Fruit fly (Drosophila melanogaster) whole organism, pupa: ENCODE data around the gene CG7739.

Experiments used
- CG10348 ChIP-seq: fragments of 200-800 bp; sonication (Bioruptor generic); IDR thresholded peaks from 2 replicates; pipeline ENCODE4 v1.3.6; 2022; ENCODE audit warnings: missing biosample characterization, missing genetic modification characterization
- CG13204 ChIP-seq: fragments of 200-800 bp; sonication (Bioruptor generic); optimal IDR thresholded peaks from 2 replicates; lab custom pipeline; 2018; ENCODE audit warnings: missing biosample characterization, mild to moderate bottlenecking, missing genetic modification characterization, moderate library complexity
- CG14655 ChIP-seq: fragments of 200-800 bp; sonication (Bioruptor generic); optimal IDR thresholded peaks from 3 replicates; lab custom pipeline; 2017; ENCODE audit warnings: mild to moderate bottlenecking, missing biosample characterization, missing genetic modification reagents, missing genetic modification characterization
- CG32121 ChIP-seq: fragments of 200-800 bp; sonication (Bioruptor generic); IDR thresholded peaks from 2 replicates; pipeline ENCODE4 v1.3.6; 2022; ENCODE audit warnings: missing biosample characterization, missing genetic modification characterization
- CG4496 ChIP-seq: fragments of 200-800 bp; sonication (Bioruptor generic); IDR thresholded peaks from 3 replicates; pipeline ENCODE4 v1.3.6; 2022; ENCODE audit warnings: missing biosample characterization, missing genetic modification characterization
- CG9948 ChIP-seq: fragments of 200-800 bp; sonication (Bioruptor generic); optimal IDR thresholded peaks from 2 replicates; lab custom pipeline; 2018; ENCODE audit warnings: missing biosample characterization, mild to moderate bottlenecking, missing genetic modification characterization, moderate library complexity
- D1 ChIP-seq: fragments of 200-800 bp; sonication (Bioruptor generic); optimal IDR thresholded peaks from 2 replicates; lab custom pipeline; 2018; ENCODE audit warnings: missing biosample characterization, mild to moderate bottlenecking, missing genetic modification characterization, moderate library complexity
- EcR ChIP-seq: fragments of 200-800 bp; sonication (Bioruptor generic); optimal IDR thresholded peaks from 3 replicates; lab custom pipeline; 2019; ENCODE audit warnings: missing biosample characterization, missing genetic modification characterization, mild to moderate bottlenecking, moderate library complexity, missing genetic modification reagents
- Ets98B ChIP-seq: fragments of 200-800 bp; sonication (Bioruptor generic); IDR thresholded peaks from 2 replicates; pipeline ENCODE4 v1.3.6; 2022; ENCODE audit warnings: missing biosample characterization, missing genetic modification characterization
- Pif1A ChIP-seq: fragments of 200-800 bp; sonication (Bioruptor generic); optimal IDR thresholded peaks from 3 replicates; lab custom pipeline; 2016; ENCODE audit warnings: missing biosample characterization, missing genetic modification characterization
- Pif1B ChIP-seq: fragments of 200-800 bp; sonication (Bioruptor generic); optimal IDR thresholded peaks from 3 replicates; lab custom pipeline; 2016; ENCODE audit warnings: missing biosample characterization, missing genetic modification characterization
- Snoo ChIP-seq: fragments of 200-800 bp; sonication (Bioruptor generic); optimal IDR thresholded peaks from 3 replicates; lab custom pipeline; 2017; ENCODE audit warnings: missing biosample characterization, mild to moderate bottlenecking, missing genetic modification characterization, inconsistent platforms
- fd96Ca ChIP-seq: fragments of 200-800 bp; sonication (Bioruptor generic); IDR thresholded peaks from 3 replicates; pipeline ENCODE4 v1.3.6; 2022; ENCODE audit warnings: missing biosample characterization, missing genetic modification characterization

DNA sequence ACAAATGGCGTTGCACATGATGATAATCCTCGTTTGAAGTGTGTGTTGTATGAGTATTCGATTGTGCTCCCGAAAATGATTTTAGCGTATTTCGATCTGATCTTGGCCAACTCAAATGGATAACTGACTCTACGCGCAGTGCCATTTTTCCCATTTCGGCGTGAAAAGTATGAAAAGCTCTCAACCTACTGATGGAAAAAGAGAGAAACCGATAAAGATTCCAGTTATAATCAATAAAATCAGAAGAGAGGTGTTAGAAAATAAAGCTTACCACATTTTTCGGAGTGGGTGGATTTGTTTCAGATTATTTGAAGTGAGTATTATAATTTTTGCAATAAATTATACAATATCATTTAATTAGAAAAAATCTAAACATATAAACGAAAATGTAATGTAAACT is 43.4 kb downstream of the CG7739 start, which contains the start of gene mex1:
- TF ChIP-seq CG9948, result no peak
- TF ChIP-seq CG14655 (GFP tag; lab: Kevin White, UChicago), result no peak
- TF ChIP-seq Snoo (tag; lab: Kevin White, UChicago), result no peak
- TF ChIP-seq EcR (GFP tag; lab: Kevin White, UChicago), result no peak
- no peak for TF ChIP-seq CG4496
- no peak for TF ChIP-seq CG32121
- no peak for TF ChIP-seq CG10348
- no peak for TF ChIP-seq Pif1A (GFP tag; lab: Kevin White, UChicago)
- TF ChIP-seq Pif1B, result no peak
- no peak for TF ChIP-seq D1 (tag; lab: Kevin White, UChicago)
- no peak for TF ChIP-seq Ets98B (GFP tag; lab: Robert Waterston, UW)
- no peak for TF ChIP-seq fd96Ca (GFP tag; lab: Robert Waterston, UW)
- TF ChIP-seq CG13204, result no peak
